Fruit fly (Drosophila melanogaster): Measurements from ENCODE around the gene Larp4B.

Gene Larp4B

DNA sequence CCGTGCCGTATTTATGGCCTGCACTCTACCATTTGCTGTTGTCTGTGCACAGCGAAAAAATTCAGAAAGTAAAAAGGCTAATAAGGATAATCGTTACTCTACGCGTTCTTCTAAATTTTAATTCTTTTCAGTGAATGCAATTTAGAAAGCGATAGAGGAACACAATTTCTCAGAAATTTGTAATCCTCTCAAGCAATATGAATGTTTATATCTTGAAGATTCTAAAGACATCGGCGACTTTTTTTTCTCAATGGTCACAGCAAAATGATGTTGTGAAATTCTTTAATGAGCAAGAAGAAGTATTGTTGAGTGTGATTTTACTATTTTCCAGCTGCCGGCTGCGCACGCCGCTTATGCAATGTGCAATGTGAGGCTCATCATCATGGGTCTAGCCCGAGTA lies 28.2 kb downstream of the Larp4B start:
- TF ChIP-seq N (GFP tag; optimal IDR thresholded peaks at IDR 0.05): no peak
- no peak for TF ChIP-seq HLH106 (tag; optimal IDR thresholded peaks at IDR 0.05)

DNA sequence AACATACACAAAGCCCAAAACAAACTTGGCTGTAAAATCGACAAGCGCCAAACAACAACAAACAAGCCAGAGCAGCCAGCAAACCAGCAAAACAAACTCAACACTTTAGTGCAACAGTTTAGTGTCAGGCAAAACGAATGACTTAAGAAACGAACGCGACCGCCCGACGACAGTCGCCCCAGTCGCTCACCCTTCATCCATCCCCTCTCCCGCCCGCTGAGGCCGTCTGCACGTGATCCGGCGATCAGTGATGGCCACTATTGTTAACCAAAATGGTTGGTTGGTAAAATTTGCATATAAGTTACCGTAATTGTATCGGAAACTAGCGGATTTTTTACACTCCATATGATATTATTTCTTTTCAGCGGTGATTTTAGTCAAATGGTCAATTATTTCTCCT lies 29.0 kb downstream of the Larp4B start:
- peak; percentile 62 for TF ChIP-seq woc (GFP tag; optimal IDR thresholded peaks at IDR 0.05)
- TF ChIP-seq Dif (GFP tag; optimal IDR thresholded peaks at IDR 0.05; ENCODE audit: partially characterized antibody): peak; percentile 55
- no peak for TF ChIP-seq Hnf4 (GFP tag; optimal IDR thresholded peaks at IDR 0.05)
- TF ChIP-seq Vsx2 (GFP tag; optimal IDR thresholded peaks at IDR 0.05; ENCODE audit: partially characterized antibody): peak; percentile 59
- TF ChIP-seq ey (GFP tag; optimal IDR thresholded peaks at IDR 0.05): no peak
- peak in 1 of 2 experiments; percentile 25 for TF ChIP-seq dl (GFP tag; optimal IDR thresholded peaks at IDR 0.05; ENCODE audit: insufficient read depth in 1 of 2, partially characterized antibody in 2 of 2)

DNA sequence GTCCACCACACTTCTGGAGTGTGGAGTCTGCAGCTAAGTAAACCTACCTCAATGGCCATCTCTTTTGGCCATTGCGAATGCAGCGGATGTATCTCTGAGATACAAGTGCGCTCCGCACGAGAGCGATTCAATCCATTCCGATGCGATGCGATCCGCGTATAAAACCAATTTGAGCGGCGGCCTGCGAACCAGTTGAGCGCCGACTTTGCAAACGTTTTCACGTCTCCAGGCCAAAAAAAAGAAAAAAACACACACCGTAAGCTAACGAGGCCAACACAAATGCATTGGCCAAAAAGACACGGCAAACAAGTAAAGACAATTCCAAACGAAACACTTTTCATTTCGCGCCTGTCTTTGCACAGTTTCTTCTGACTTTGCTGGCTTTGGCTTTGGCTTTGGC lies 33.1 kb downstream of the Larp4B start, which contains the start of gene ckd:
Gene ckd, plus strand, starts transcription at position 189 of the 400 bp plus-strand sequence.
- TF ChIP-seq CrebA (GFP tag; optimal IDR thresholded peaks at IDR 0.05; ENCODE audit: borderline replicate concordance) (peak; percentile 5), Sp1 (GFP tag; optimal IDR thresholded peaks at IDR 0.05) (peak; percentile 14), Abd-B (GFP tag; optimal IDR thresholded peaks at IDR 0.05) (no peak), CG9705 (GFP tag; optimal IDR thresholded peaks at IDR 0.05) (no peak), Hr83 (GFP tag; optimal IDR thresholded peaks at IDR 0.05; ENCODE audit: poor library complexity, severe bottlenecking) (no peak), OdsH (GFP tag; optimal IDR thresholded peaks at IDR 0.05) (peak; percentile 32), Jra (GFP tag; optimal IDR thresholded peaks at IDR 0.05) (no peak), CG32264 (GFP tag; optimal IDR thresholded peaks at IDR 0.05) (no peak), Dif (GFP tag; optimal IDR thresholded peaks at IDR 0.05; ENCODE audit: partially characterized antibody) (peak; percentile 71), dl (GFP tag; optimal IDR thresholded peaks at IDR 0.05; ENCODE audit: insufficient read depth in 1 of 2, partially characterized antibody in 2 of 2) (peak; percentile 59 to 66), Vsx2 (GFP tag; optimal IDR thresholded peaks at IDR 0.05; ENCODE audit: partially characterized antibody) (peak; percentile 38), fru (GFP tag; optimal IDR thresholded peaks at IDR 0.05) (peak; percentile 1), tai (GFP tag; optimal IDR thresholded peaks at IDR 0.05) (no peak), GATAd (GFP tag; optimal IDR thresholded peaks at IDR 0.05) (no peak)

DNA sequence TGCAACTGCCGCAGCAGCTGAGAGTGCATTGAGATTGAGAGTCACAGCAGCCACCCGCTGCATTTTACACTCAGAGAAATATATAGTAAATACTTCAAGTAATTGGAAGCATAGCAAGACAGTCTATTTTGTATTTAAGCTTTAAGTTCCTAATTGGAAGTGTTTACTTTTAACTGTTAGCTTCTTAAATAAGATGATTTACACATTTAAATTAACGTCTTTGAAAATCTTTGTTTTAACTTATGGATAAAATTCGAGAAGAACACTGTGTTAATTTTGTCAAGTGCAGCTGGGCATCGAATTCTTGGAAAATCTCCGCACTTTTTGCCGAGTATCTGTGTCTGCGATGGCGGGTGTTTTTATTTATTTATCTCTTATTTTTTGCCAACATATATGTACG lies 35.1 kb downstream of the Larp4B start:
- TF ChIP-seq Dfd (GFP tag; optimal IDR thresholded peaks at IDR 0.05) (no peak), brk (GFP tag; optimal IDR thresholded peaks at IDR 0.05) (no peak), CG32264 (GFP tag; optimal IDR thresholded peaks at IDR 0.05) (peak; percentile 8), woc (GFP tag; optimal IDR thresholded peaks at IDR 0.05) (peak; percentile 30), Hnf4 (GFP tag; optimal IDR thresholded peaks at IDR 0.05) (peak; percentile 57), h (GFP tag; optimal IDR thresholded peaks at IDR 0.05) (peak; percentile 81), ey (GFP tag; optimal IDR thresholded peaks at IDR 0.05) (peak; percentile 68), Dif (GFP tag; optimal IDR thresholded peaks at IDR 0.05; ENCODE audit: partially characterized antibody) (no peak), HLH106 (tag; optimal IDR thresholded peaks at IDR 0.05) (peak; percentile 81), tai (GFP tag; optimal IDR thresholded peaks at IDR 0.05) (no peak), psq (GFP tag; optimal IDR thresholded peaks at IDR 0.05) (peak; percentile 51), dmrt93B (GFP tag; optimal IDR thresholded peaks at IDR 0.05) (peak; percentile 24), Hr83 (GFP tag; optimal IDR thresholded peaks at IDR 0.05; ENCODE audit: poor library complexity, severe bottlenecking) (no peak), foxo (GFP tag; optimal IDR thresholded peaks at IDR 0.05) (peak in 1 of 2 experiments; percentile 75), br (GFP tag; optimal IDR thresholded peaks at IDR 0.05) (peak; percentile 71), fru (GFP tag; optimal IDR thresholded peaks at IDR 0.05) (peak; percentile 56), sage (GFP tag; optimal IDR thresholded peaks at IDR 0.05) (peak; percentile 15), OdsH (GFP tag; optimal IDR thresholded peaks at IDR 0.05) (peak; percentile 67), Sp1 (GFP tag; optimal IDR thresholded peaks at IDR 0.05) (peak; percentile 67), CG9705 (GFP tag; optimal IDR thresholded peaks at IDR 0.05) (peak; percentile 21), rgr (GFP tag; optimal IDR thresholded peaks at IDR 0.05) (peak; percentile 65)

DNA sequence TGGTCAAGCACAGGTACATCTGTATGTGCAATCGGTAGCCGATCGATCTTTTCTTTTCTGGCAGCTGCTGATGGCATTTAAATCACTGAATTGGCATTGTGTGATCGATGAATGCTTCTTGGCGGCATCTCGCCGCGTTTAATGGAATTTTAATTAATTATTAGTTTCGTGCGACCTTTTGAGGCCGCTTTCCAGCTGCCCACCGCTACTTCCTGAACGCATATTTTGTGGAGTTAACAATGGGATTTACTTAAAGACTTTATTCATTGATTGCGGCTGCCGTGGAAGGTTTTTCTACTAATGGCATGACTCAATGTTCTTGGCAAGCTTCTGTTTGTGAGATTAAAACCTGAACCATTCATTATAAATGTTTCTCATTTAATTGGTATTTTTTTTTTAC lies 37.0 kb downstream of the Larp4B start:
- TF ChIP-seq Abd-B (GFP tag; optimal IDR thresholded peaks at IDR 0.05): no peak
- no peak for TF ChIP-seq OdsH (GFP tag; optimal IDR thresholded peaks at IDR 0.05)
- TF ChIP-seq HLH106 (tag; optimal IDR thresholded peaks at IDR 0.05): no peak
- no peak for TF ChIP-seq tai (GFP tag; optimal IDR thresholded peaks at IDR 0.05)
- TF ChIP-seq GATAd (GFP tag; optimal IDR thresholded peaks at IDR 0.05): no peak
- no peak for TF ChIP-seq usp (GFP tag; optimal IDR thresholded peaks at IDR 0.05)
- TF ChIP-seq Sp1 (GFP tag; optimal IDR thresholded peaks at IDR 0.05): no peak
- TF ChIP-seq Hr83 (GFP tag; optimal IDR thresholded peaks at IDR 0.05; ENCODE audit: poor library complexity, severe bottlenecking): no peak
- no peak for TF ChIP-seq pan (optimal IDR thresholded peaks at IDR 0.05)
- no peak for TF ChIP-seq Jra (GFP tag; optimal IDR thresholded peaks at IDR 0.05)
- TF ChIP-seq rgr (GFP tag; optimal IDR thresholded peaks at IDR 0.05): no peak
